Worm (Caenorhabditis elegans): ENCODE measurements around the gene F53F4.11.

The F53F4.11 gene

DNA sequence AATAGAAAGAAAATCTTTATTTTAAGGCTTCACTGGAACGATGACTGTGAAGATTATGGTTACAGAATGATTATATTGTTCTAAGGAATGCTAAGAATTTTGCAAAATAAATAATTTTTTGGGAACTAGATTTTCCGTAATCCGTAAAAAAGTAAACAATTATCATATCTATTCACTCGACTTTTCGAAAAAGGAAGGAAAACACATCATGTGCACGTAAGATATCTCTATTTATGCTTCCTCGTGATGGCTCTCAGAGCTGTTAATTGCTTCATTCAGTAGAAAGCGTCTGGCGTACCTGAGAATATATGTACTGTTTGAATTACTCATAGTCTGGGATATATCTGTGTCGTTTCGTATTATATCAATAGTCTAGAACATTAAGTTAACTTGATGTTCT lies 4.6 kb downstream of the F53F4.11 start, which contains the start of gene srd-11:
TSS of gene srd-11 (minus strand) at position 101 of the 400 bp plus-strand sequence.
- TF ChIP-seq unc-86 (tag; optimal IDR thresholded peaks at IDR 0.05) (no peak), odd-2 (tag; optimal IDR thresholded peaks at IDR 0.05) (no peak), pat-9 (tag; optimal IDR thresholded peaks at IDR 0.05) (no peak), npax-4 (tag; optimal IDR thresholded peaks at IDR 0.05) (no peak), K02D7.2 (tag; optimal IDR thresholded peaks at IDR 0.05) (no peak), pha-4 (tag; optimal IDR thresholded peaks at IDR 0.05) (no peak), lim-6 (tag; optimal IDR thresholded peaks at IDR 0.05) (no peak), eyg-1 (tag; optimal IDR thresholded peaks at IDR 0.05) (no peak), C08G9.2 (tag; optimal IDR thresholded peaks at IDR 0.05) (no peak), ztf-16 (tag; optimal IDR thresholded peaks at IDR 0.05) (no peak)

DNA sequence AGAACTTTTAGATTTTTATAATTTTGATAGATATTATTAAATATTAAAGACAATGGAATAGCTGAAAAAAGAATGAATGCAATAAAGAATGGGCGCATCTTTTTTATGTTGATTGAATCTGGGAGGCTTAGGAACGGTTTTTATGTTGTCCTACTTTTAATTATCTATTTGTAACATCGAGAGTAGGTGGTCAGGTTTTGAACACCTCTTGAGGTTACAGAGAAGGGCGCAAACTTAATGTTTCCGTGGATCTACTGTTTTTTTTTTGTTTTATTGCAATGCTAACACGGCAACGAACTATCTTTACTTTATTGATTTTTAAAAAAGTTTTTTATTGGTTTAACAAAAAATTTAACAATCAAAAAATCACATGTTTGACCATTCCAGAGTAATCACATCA lies 10.5 kb downstream of the F53F4.11 start, which contains the start of gene F53F4.7:
TSS of gene F53F4.7 (minus strand) at position 101 of the 400 bp plus-strand sequence.
- TF ChIP-seq sox-4 (tag; optimal IDR thresholded peaks at IDR 0.05), result no peak
- TF ChIP-seq pax-1 (tag; optimal IDR thresholded peaks at IDR 0.05), result no peak
- TF ChIP-seq ceh-48 (tag; optimal IDR thresholded peaks at IDR 0.05), result no peak

DNA sequence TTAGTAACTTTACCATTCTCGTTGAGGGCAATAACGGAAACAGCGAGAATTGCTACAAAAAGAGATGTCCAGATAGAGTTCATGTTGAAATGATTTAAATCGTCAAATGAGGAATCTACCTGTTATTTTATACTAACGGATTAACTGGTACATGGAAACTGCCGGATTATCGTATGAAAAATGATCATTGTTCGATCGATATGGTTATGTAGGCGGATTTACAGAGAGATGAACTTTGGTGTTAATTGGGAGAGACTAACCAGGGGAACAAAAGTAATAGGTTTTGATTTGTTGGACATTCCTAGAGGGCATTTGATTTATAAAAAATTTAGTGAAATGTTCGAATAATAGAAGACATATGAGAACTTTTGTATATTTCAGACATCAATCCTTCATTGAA lies 12.5 kb downstream of the F53F4.11 start, which contains the start of gene spig-9:
TSS of gene spig-9 (minus strand) at position 101 of the 400 bp plus-strand sequence.
- TF ChIP-seq tbx-2 (tag; optimal IDR thresholded peaks at IDR 0.05) (no peak), pros-1 (tag; optimal IDR thresholded peaks at IDR 0.05) (no peak), sdc-2 (tag; optimal IDR thresholded peaks at IDR 0.05) (no peak), C38D4.7 (GFP tag; optimal IDR thresholded peaks at IDR 0.05) (no peak), unc-55 (GFP tag; optimal IDR thresholded peaks at IDR 0.05) (no peak), ceh-19 (GFP tag; optimal IDR thresholded peaks at IDR 0.05) (no peak), nfya-1 (tag; optimal IDR thresholded peaks at IDR 0.05) (no peak), K09A11.1 (tag; optimal IDR thresholded peaks at IDR 0.05; ENCODE audit: insufficient read depth) (no peak), elt-4 (tag; optimal IDR thresholded peaks at IDR 0.05) (no peak), ceh-2 (tag; optimal IDR thresholded peaks at IDR 0.05) (no peak), pag-3 (tag; optimal IDR thresholded peaks at IDR 0.05; ENCODE audit: borderline replicate concordance) (no peak), unc-42 (tag; optimal IDR thresholded peaks at IDR 0.05) (no peak), nhr-232 (tag; optimal IDR thresholded peaks at IDR 0.05) (no peak), C08G9.2 (tag; optimal IDR thresholded peaks at IDR 0.05) (no peak), ahr-1 (tag; optimal IDR thresholded peaks at IDR 0.05) (no peak), ttx-3 (tag; optimal IDR thresholded peaks at IDR 0.05) (no peak), T23F11.4 (GFP tag; optimal IDR thresholded peaks at IDR 0.05) (no peak), mec-3 (tag; optimal IDR thresholded peaks at IDR 0.05; ENCODE audit: borderline replicate concordance) (no peak), ceh-24 (tag; optimal IDR thresholded peaks at IDR 0.05) (no peak), npax-4 (tag; optimal IDR thresholded peaks at IDR 0.05) (no peak)

DNA sequence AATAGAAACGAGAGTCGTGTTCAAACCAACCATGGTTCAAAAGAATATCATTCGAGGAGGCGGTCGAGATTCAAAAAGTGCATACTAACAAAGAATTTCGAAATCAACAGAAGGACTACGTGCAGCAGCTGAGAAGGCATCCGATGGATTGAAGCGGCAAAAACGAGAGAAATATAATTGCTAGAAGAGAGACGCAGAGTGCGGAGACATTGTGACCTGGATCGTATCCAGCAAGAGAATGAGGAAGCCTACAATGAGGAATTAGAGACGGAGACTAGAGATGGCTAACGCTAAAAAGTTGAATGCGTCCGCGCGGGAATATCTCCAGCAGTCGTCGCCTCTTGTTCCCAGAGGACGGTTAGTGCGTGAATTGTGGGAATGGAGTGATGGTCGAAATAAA lies 14.5 kb downstream of the F53F4.11 start:
- no peak for TF ChIP-seq pros-1 (tag; optimal IDR thresholded peaks at IDR 0.05)
- no peak for TF ChIP-seq lin-11 (tag; optimal IDR thresholded peaks at IDR 0.05)
- no peak for TF ChIP-seq nhr-232 (tag; optimal IDR thresholded peaks at IDR 0.05)
- no peak for TF ChIP-seq sdc-2 (tag; optimal IDR thresholded peaks at IDR 0.05)
- TF ChIP-seq K02D7.2 (tag; optimal IDR thresholded peaks at IDR 0.05), result no peak
- TF ChIP-seq fkh-6 (tag; optimal IDR thresholded peaks at IDR 0.05), result no peak
- no peak for TF ChIP-seq ttx-3 (tag; optimal IDR thresholded peaks at IDR 0.05)
- TF ChIP-seq ceh-18 (tag; optimal IDR thresholded peaks at IDR 0.05), result no peak
- no peak for TF ChIP-seq hlh-6 (tag; optimal IDR thresholded peaks at IDR 0.05)
- TF ChIP-seq unc-3 (GFP tag; conservative IDR thresholded peaks at IDR 0.05), result no peak
- TF ChIP-seq unc-3 (tag; optimal IDR thresholded peaks at IDR 0.05), result no peak
- no peak for TF ChIP-seq C08G9.2 (tag; optimal IDR thresholded peaks at IDR 0.05)
- TF ChIP-seq ceh-30 (tag; optimal IDR thresholded peaks at IDR 0.05), result no peak
- TF ChIP-seq elt-2 (tag; optimal IDR thresholded peaks at IDR 0.05), result no peak
- no peak for TF ChIP-seq hlh-15 (tag; optimal IDR thresholded peaks at IDR 0.05)

Measured in whole organism, late embryonic.